Worm (Caenorhabditis elegans) whole organism, L3 larva: Measurements from ENCODE around the gene F53F8.5.

Experiments
- R02D3.7 ChIP-seq: fragments of 150-350 bp; optimal IDR thresholded peaks from 2 replicates; lab custom pipeline; 2014; ENCODE audit warnings: missing biosample characterization, missing genetic modification characterization
- ZK546.5 ChIP-seq: sonication (generic microtip); optimal IDR thresholded peaks from 2 replicates; lab custom pipeline; 2017; ENCODE audit warnings: missing biosample characterization, missing genetic modification characterization
- aly-2 ChIP-seq: fragments of 150-350 bp; optimal IDR thresholded peaks from 2 replicates; lab custom pipeline; 2014; ENCODE audit warnings: missing biosample characterization, missing genetic modification characterization
- ama-1 ChIP-seq: fragments of 150-350 bp; optimal IDR thresholded peaks from 2 replicates; lab custom pipeline; 2018
- ceh-16 ChIP-seq: sonication (generic microtip); optimal IDR thresholded peaks from 2 replicates; lab custom pipeline; 2017; ENCODE audit warnings: missing biosample characterization, missing genetic modification characterization
- ceh-28 ChIP-seq: fragments of 150-350 bp; optimal IDR thresholded peaks from 2 replicates; lab custom pipeline; 2014; ENCODE audit warnings: missing biosample characterization, missing genetic modification reagents, missing genetic modification characterization
- ceh-82 ChIP-seq: fragments of 150-350 bp; optimal IDR thresholded peaks from 2 replicates; lab custom pipeline; 2014; ENCODE audit warnings: missing biosample characterization, missing genetic modification characterization
- ceh-9 ChIP-seq: sonication (generic microtip); optimal IDR thresholded peaks from 2 replicates; lab custom pipeline; 2018; ENCODE audit warnings: missing biosample characterization, missing genetic modification characterization
- daf-12 ChIP-seq: fragments of 150-350 bp; optimal IDR thresholded peaks from 2 replicates; lab custom pipeline; 2014; ENCODE audit warnings: missing biosample characterization, missing genetic modification reagents, missing genetic modification characterization
- egl-27 ChIP-seq: sonication (generic microtip); optimal IDR thresholded peaks from 4 replicates; lab custom pipeline; 2017; ENCODE audit warnings: missing biosample characterization, missing genetic modification reagents, missing genetic modification characterization
- egl-5 ChIP-seq: fragments of 150-350 bp; optimal IDR thresholded peaks from 2 replicates; lab custom pipeline; 2017; ENCODE audit warnings: missing biosample characterization, missing genetic modification reagents, missing genetic modification characterization, inconsistent platforms
- elt-1 ChIP-seq: fragments of 150-350 bp; optimal IDR thresholded peaks from 2 replicates; lab custom pipeline; 2014; ENCODE audit warnings: missing biosample characterization, missing genetic modification characterization
- elt-3 ChIP-seq, 3 experiments: fragments of 150-350 bp in 1 of 3; sonication (generic microtip) in 2 of 3; optimal IDR thresholded peaks; 2 replicates in 2 of 3; 4 replicates in 1 of 3; lab custom pipeline; 2014 to 2017; ENCODE audit warnings: missing biosample characterization in 3 of 3, missing genetic modification characterization in 3 of 3
- fkh-10 ChIP-seq: sonication (generic microtip); optimal IDR thresholded peaks from 2 replicates; lab custom pipeline; 2017; ENCODE audit warnings: missing biosample characterization, missing genetic modification reagents, missing genetic modification characterization
- fkh-2 ChIP-seq: fragments of 150-350 bp; optimal IDR thresholded peaks from 2 replicates; lab custom pipeline; 2014; ENCODE audit warnings: missing biosample characterization, missing genetic modification reagents, missing genetic modification characterization
- fos-1 ChIP-seq: fragments of 150-350 bp; optimal IDR thresholded peaks from 2 replicates; lab custom pipeline; 2014; ENCODE audit warnings: missing biosample characterization, missing genetic modification characterization
- hmg-11 ChIP-seq: sonication (generic microtip); optimal IDR thresholded peaks from 2 replicates; lab custom pipeline; 2016; ENCODE audit warnings: missing genetic modification characterization, missing compliant biosample characterization
- jun-1 ChIP-seq: fragments of 150-350 bp; optimal IDR thresholded peaks from 2 replicates; lab custom pipeline; 2014; ENCODE audit warnings: missing biosample characterization, missing genetic modification reagents, missing genetic modification characterization
- lin-15B ChIP-seq: fragments of 150-350 bp; optimal IDR thresholded peaks from 2 replicates; lab custom pipeline; 2014; ENCODE audit warnings: missing biosample characterization, missing genetic modification characterization
- mml-1 ChIP-seq: fragments of 150-350 bp; sonication (generic microtip); optimal IDR thresholded peaks from 3 replicates; lab custom pipeline; 2014; ENCODE audit warnings: missing biosample characterization, missing genetic modification characterization
- nfya-1 ChIP-seq: sonication (generic microtip); optimal IDR thresholded peaks from 2 replicates; lab custom pipeline; 2017; ENCODE audit warnings: missing genetic modification characterization, mild to moderate bottlenecking, missing compliant biosample characterization, antibody characterized with exemption, moderate library complexity; ENCODE audit not compliant: insufficient read depth
- nhr-11 ChIP-seq: fragments of 150-350 bp; optimal IDR thresholded peaks from 2 replicates; lab custom pipeline; 2014; ENCODE audit warnings: missing biosample characterization, missing genetic modification characterization
- nhr-12 ChIP-seq: fragments of 150-350 bp; optimal IDR thresholded peaks from 2 replicates; lab custom pipeline; 2014; ENCODE audit warnings: missing biosample characterization, missing genetic modification characterization
- nhr-23 ChIP-seq: fragments of 150-350 bp; optimal IDR thresholded peaks from 2 replicates; lab custom pipeline; 2014; ENCODE audit warnings: missing biosample characterization, missing genetic modification reagents, missing genetic modification characterization
- nhr-237 ChIP-seq: fragments of 150-350 bp; optimal IDR thresholded peaks from 2 replicates; lab custom pipeline; 2014; ENCODE audit warnings: missing biosample characterization, missing genetic modification characterization
- nhr-28 ChIP-seq: fragments of 150-350 bp; optimal IDR thresholded peaks from 2 replicates; lab custom pipeline; 2014; ENCODE audit warnings: missing biosample characterization, missing genetic modification characterization
- nhr-43 ChIP-seq: sonication (generic microtip); optimal IDR thresholded peaks from 2 replicates; lab custom pipeline; 2016; ENCODE audit warnings: mild to moderate bottlenecking, missing genetic modification characterization, missing compliant biosample characterization; ENCODE audit not compliant: poor library complexity, severe bottlenecking
- nhr-67 ChIP-seq: fragments of 150-350 bp; optimal IDR thresholded peaks from 2 replicates; lab custom pipeline; 2014; ENCODE audit warnings: missing biosample characterization, missing genetic modification characterization
- nhr-76 ChIP-seq: fragments of 150-350 bp; sonication (generic microtip); optimal IDR thresholded peaks from 5 replicates; lab custom pipeline; 2014; ENCODE audit warnings: missing biosample characterization, missing genetic modification characterization
- nhr-77 ChIP-seq: fragments of 150-350 bp; optimal IDR thresholded peaks from 2 replicates; lab custom pipeline; 2014; ENCODE audit warnings: missing biosample characterization, missing genetic modification characterization
- pha-4 ChIP-seq: fragments of 150-350 bp; optimal IDR thresholded peaks from 2 replicates; lab custom pipeline; 2014; ENCODE audit warnings: missing biosample characterization, missing genetic modification reagents, missing genetic modification characterization
- pqm-1 ChIP-seq: fragments of 150-350 bp; optimal IDR thresholded peaks from 2 replicates; lab custom pipeline; 2017; ENCODE audit warnings: missing biosample characterization, missing genetic modification characterization, inconsistent platforms
- sea-2 ChIP-seq: fragments of 150-350 bp; sonication (generic microtip); optimal IDR thresholded peaks from 4 replicates; lab custom pipeline; 2014; ENCODE audit warnings: missing biosample characterization, missing genetic modification reagents, missing genetic modification characterization
- skn-1 ChIP-seq: fragments of 150-350 bp; optimal IDR thresholded peaks from 2 replicates; lab custom pipeline; 2014; ENCODE audit warnings: missing biosample characterization, missing genetic modification characterization
- snpc-4 ChIP-seq: fragments of 150-350 bp; optimal IDR thresholded peaks from 2 replicates; lab custom pipeline; 2014; ENCODE audit warnings: missing biosample characterization, missing genetic modification characterization
- tbx-2 ChIP-seq: sonication (generic microtip); optimal IDR thresholded peaks from 2 replicates; lab custom pipeline; 2016; ENCODE audit warnings: mild to moderate bottlenecking, missing genetic modification characterization, missing compliant biosample characterization
- unc-39 ChIP-seq: sonication (generic microtip); optimal IDR thresholded peaks from 4 replicates; lab custom pipeline; 2017; ENCODE audit warnings: missing biosample characterization, missing genetic modification characterization
- unc-62 ChIP-seq: fragments of 150-350 bp; sonication (generic microtip); optimal IDR thresholded peaks from 4 replicates; lab custom pipeline; 2014; ENCODE audit warnings: missing biosample characterization, missing genetic modification reagents, missing genetic modification characterization
- zag-1 ChIP-seq: fragments of 150-350 bp; optimal IDR thresholded peaks from 2 replicates; lab custom pipeline; 2014; ENCODE audit warnings: missing biosample characterization, missing genetic modification characterization
- ztf-4 ChIP-seq: fragments of 150-350 bp; optimal IDR thresholded peaks from 2 replicates; lab custom pipeline; 2014; ENCODE audit warnings: missing biosample characterization, missing genetic modification characterization

Gene F53F8.5

DNA sequence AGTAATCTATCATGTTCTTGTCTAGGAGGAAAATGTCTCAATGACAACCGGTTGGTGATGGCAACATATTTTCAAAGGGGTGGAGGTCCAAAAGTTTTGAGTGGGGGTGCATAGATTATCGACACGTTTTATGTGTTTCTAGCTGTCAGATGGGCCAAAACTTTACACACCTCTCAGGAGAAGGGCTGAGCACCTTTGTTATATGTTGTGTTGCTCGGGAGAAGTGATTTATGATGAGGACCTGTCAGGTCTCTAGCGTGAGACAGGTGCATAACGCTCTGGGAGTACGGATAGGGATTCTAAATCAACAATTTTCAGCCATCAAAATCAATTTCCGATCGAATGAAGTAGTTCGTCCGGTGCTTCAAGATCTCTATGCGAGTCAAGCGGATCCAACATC, 47.2 kb downstream of the F53F8.5 start:
- TF ChIP-seq snpc-4 (no peak), nhr-23 (tag; lab: Kevin White, UChicago) (no peak), ceh-28 (no peak), ZK546.5 (no peak), hmg-11 (tag; lab: Kevin White, UChicago) (no peak), ceh-16 (tag; lab: Kevin White, UChicago) (no peak), skn-1 (tag; lab: Kevin White, UChicago) (no peak), egl-27 (tag; lab: Kevin White, UChicago) (no peak), fos-1 (no peak), elt-3 (tag; optimal IDR thresholded peaks at IDR 0.05; lab: Kevin White, UChicago) (no peak), pqm-1 (tag; lab: Kevin White, UChicago) (no peak), unc-62 (GFP tag; lab: Kevin White, UChicago) (no peak), zag-1 (tag; lab: Kevin White, UChicago) (no peak), nhr-11 (no peak), nhr-67 (tag; lab: Kevin White, UChicago) (no peak)

DNA sequence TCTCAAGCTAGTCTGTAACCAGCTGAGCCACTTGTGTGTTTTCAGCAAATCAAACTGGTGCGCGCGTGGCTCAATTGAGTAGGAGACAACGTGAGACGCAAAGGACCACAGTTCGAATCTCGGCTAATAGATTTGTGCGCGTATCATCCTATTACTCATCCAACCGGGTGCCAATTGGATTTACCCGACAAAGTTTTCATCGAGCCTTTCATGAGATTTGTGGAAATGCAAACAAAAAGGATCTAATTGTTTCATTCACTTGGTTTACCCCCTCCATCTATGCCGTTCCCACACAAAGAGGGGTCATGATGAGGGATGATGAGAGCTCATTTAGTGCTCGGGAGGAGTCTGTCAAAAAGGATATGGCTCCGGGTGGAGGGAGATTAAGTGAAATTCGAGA, 48.7 kb downstream of the F53F8.5 start:
- TF ChIP-seq fos-1 (no peak), unc-62 (GFP tag; lab: Kevin White, UChicago) (no peak), fkh-2 (tag; lab: Kevin White, UChicago) (no peak), jun-1 (tag; lab: Kevin White, UChicago) (no peak), lin-15B (tag; lab: Kevin White, UChicago) (no peak), aly-2 (no peak), nhr-28 (tag; lab: Kevin White, UChicago) (no peak), ama-1 (lab: Kevin White, UChicago) (no peak), nhr-43 (tag; lab: Kevin White, UChicago) (no peak), fkh-10 (GFP tag; lab: Kevin White, UChicago) (no peak), nhr-76 (no peak), hmg-11 (tag; lab: Kevin White, UChicago) (no peak), nhr-77 (tag; lab: Kevin White, UChicago) (no peak), mml-1 (tag; lab: Kevin White, UChicago) (no peak), R02D3.7 (tag; lab: Kevin White, UChicago) (no peak), pha-4 (tag; lab: Kevin White, UChicago) (no peak)

DNA sequence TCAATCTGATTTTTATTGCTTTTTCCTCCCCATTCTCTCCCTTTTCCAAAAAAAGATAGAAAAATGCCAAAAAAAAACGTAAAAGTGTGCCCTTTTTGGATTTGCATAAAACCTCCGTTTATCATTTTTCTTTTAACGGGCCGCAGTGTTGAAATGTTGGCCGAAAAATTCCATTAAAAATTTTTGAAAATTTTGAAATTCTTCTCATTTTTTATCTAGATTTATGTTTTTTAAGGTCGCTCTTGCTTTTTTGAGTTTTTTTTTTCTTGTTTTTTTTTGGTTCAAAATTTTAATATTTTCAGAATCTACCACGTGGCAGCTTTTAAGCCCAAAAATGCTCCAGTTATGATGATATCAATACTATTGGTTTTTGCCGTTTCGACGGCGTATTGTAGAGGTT, 49.5 kb downstream of the F53F8.5 start, which contains the start of gene mnr-1:
Gene mnr-1 (plus strand): TSS at position 301 of the 400 bp plus-strand sequence.
- no peak for TF ChIP-seq nhr-11
- no peak for TF ChIP-seq snpc-4
- TF ChIP-seq tbx-2, result no peak
- no peak for TF ChIP-seq unc-62 (GFP tag; lab: Kevin White, UChicago)
- no peak for TF ChIP-seq nhr-43 (tag; lab: Kevin White, UChicago)
- TF ChIP-seq pqm-1 (tag; lab: Kevin White, UChicago), result no peak
- TF ChIP-seq hmg-11 (tag; lab: Kevin White, UChicago), result no peak
- no peak for TF ChIP-seq nhr-77 (tag; lab: Kevin White, UChicago)
- no peak for TF ChIP-seq elt-1 (tag; lab: Kevin White, UChicago)
- no peak for TF ChIP-seq nhr-28 (tag; lab: Kevin White, UChicago)
- TF ChIP-seq jun-1 (tag; lab: Kevin White, UChicago), result no peak
- TF ChIP-seq fkh-10 (GFP tag; lab: Kevin White, UChicago), result no peak
- no peak for TF ChIP-seq fos-1
- TF ChIP-seq ceh-9 (tag; lab: Kevin White, UChicago), result no peak
- no peak for TF ChIP-seq zag-1 (tag; lab: Kevin White, UChicago)
- TF ChIP-seq ceh-28, result no peak

DNA sequence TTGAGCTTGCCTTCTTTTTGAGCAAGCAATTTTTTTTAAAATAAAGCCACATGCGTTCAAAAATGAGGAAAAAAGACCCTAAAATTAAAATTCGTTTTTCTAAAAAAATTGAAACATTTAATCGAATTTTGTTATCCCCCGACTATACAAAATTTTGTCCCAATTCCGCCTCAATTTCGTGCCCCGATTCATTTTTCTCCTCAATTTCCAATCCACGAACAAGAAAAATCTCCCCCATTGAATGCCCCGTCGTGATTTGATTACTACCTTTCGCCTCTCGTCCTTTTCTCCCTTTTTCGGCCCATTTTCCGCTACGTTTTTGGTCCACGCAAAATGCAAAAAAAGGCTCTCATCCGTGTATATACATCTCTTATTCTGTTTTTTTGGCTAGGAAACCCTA, 51.9 kb downstream of the F53F8.5 start:
- TF ChIP-seq ceh-82 (tag; lab: Kevin White, UChicago) (no peak), ceh-9 (tag; lab: Kevin White, UChicago) (no peak), pqm-1 (tag; lab: Kevin White, UChicago) (no peak), nhr-23 (tag; lab: Kevin White, UChicago) (no peak), nhr-12 (no peak), fos-1 (no peak), egl-5 (tag; lab: Kevin White, UChicago) (no peak), skn-1 (tag; lab: Kevin White, UChicago) (no peak), sea-2 (GFP tag; lab: Kevin White, UChicago) (no peak), elt-1 (tag; lab: Kevin White, UChicago) (no peak), nfya-1 (tag; lab: Kevin White, UChicago) (no peak), daf-12 (tag; lab: Kevin White, UChicago) (no peak), nhr-237 (tag; lab: Kevin White, UChicago) (no peak), unc-39 (no peak), ztf-4 (tag; lab: Kevin White, UChicago) (no peak), nhr-67 (tag; lab: Kevin White, UChicago) (no peak), aly-2 (no peak), fkh-2 (tag; lab: Kevin White, UChicago) (no peak), tbx-2 (no peak)
